Worm (Caenorhabditis elegans): ENCODE data around the gene ptr-24.

DNA sequence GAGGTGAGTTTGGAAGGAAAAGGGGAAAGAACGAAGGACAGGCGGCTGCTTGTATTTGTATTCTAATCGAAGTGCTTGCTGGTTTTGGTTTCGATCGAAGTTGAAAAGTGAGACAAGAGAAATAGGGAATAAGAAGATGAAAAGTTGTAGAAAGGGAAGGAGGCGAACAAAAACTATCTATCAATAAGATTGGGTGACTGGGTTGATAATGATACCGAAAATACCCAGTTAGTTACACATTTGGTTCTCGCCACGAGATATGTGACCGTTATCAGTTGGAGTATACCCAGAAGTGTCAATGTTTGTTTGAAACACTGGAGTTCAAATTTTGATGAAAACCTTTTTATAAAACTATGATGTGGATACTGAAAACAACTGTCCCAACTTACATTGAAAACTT, 30.5 kb downstream of the ptr-24 start:
- TF ChIP-seq dmd-4 (tag; optimal IDR thresholded peaks at IDR 0.05; ENCODE audit: borderline replicate concordance): no peak
- TF ChIP-seq nhr-11 (tag; optimal IDR thresholded peaks at IDR 0.05): no peak
- no peak for TF ChIP-seq ahr-1 (tag; optimal IDR thresholded peaks at IDR 0.05)
- no peak for TF ChIP-seq elt-4 (tag; optimal IDR thresholded peaks at IDR 0.05)
- TF ChIP-seq ceh-19 (GFP tag; optimal IDR thresholded peaks at IDR 0.05): no peak
- TF ChIP-seq nfya-1 (tag; optimal IDR thresholded peaks at IDR 0.05): no peak
